Worm (Caenorhabditis elegans) whole organism, L4 larva: ENCODE data around the gene dgk-2.

ENCODE experiments used
- F10B5.3 ChIP-seq: sonication (generic microtip); optimal IDR thresholded peaks from 2 replicates; lab custom pipeline; 2016; ENCODE audit warnings: mild to moderate bottlenecking, missing genetic modification characterization, missing compliant biosample characterization
- F37D6.2 ChIP-seq: sonication (generic microtip); optimal IDR thresholded peaks from 2 replicates; lab custom pipeline; 2016; ENCODE audit warnings: mild to moderate bottlenecking, missing genetic modification characterization, missing compliant biosample characterization
- F49E8.2 ChIP-seq: sonication (generic microtip); optimal IDR thresholded peaks from 2 replicates; lab custom pipeline; 2016; ENCODE audit warnings: missing compliant biosample characterization, mild to moderate bottlenecking, missing genetic modification characterization, borderline replicate concordance
- T26A8.4 ChIP-seq: fragments of 200-800 bp; sonication (Bioruptor generic); IDR thresholded peaks from 2 replicates; pipeline ENCODE4 v1.3.6; 2022; ENCODE audit warnings: missing genetic modification characterization, missing compliant biosample characterization
- Y105C5A.15 ChIP-seq: fragments of 200-800 bp; sonication (Bioruptor generic); IDR thresholded peaks from 2 replicates; pipeline ENCODE4 v1.3.6; 2022; ENCODE audit warnings: missing genetic modification characterization, missing compliant biosample characterization
- Y48G9A.11 ChIP-seq: fragments of 200-800 bp; sonication (Bioruptor generic); IDR thresholded peaks from 2 replicates; pipeline ENCODE4 v1.3.6; 2022; ENCODE audit warnings: missing genetic modification reagents, missing genetic modification characterization, missing compliant biosample characterization
- Y75B8A.6 ChIP-seq: fragments of 200-800 bp; sonication (Bioruptor generic); IDR thresholded peaks from 2 replicates; pipeline ENCODE4 v1.3.6; 2022; ENCODE audit warnings: missing genetic modification reagents, missing genetic modification characterization, missing compliant biosample characterization
- ZK337.2 ChIP-seq: fragments of 200-800 bp; sonication (Bioruptor generic); IDR thresholded peaks from 2 replicates; pipeline ENCODE4 v1.3.6; 2022; ENCODE audit warnings: missing genetic modification reagents, missing genetic modification characterization, missing compliant biosample characterization
- ZK546.5 ChIP-seq, 2 experiments: sonication (generic microtip); optimal IDR thresholded peaks; 2 replicates each; lab custom pipeline; 2017; ENCODE audit warnings: missing biosample characterization in 2 of 2, missing genetic modification characterization in 2 of 2
- arid-1 ChIP-seq: fragments of 200-800 bp; sonication (Bioruptor generic); conservative IDR thresholded peaks from 2 replicates; pipeline ENCODE4 v1.3.6; 2022; ENCODE audit warnings: missing genetic modification reagents, missing genetic modification characterization, missing compliant biosample characterization
- ceh-20 ChIP-seq: fragments of 200-800 bp; sonication (Bioruptor generic); IDR thresholded peaks from 2 replicates; pipeline ENCODE4 v1.3.6; 2022; ENCODE audit warnings: missing genetic modification reagents, missing genetic modification characterization, missing compliant biosample characterization
- ceh-82 ChIP-seq: sonication (generic microtip); optimal IDR thresholded peaks from 2 replicates; lab custom pipeline; 2017; ENCODE audit warnings: missing biosample characterization, missing genetic modification characterization
- ces-1 ChIP-seq: fragments of 150-350 bp; sonication (generic microtip); optimal IDR thresholded peaks from 4 replicates; lab custom pipeline; 2014; ENCODE audit warnings: missing biosample characterization, missing genetic modification reagents, missing genetic modification characterization
- cey-2 ChIP-seq: sonication (generic microtip); optimal IDR thresholded peaks from 3 replicates; lab custom pipeline; 2017; ENCODE audit warnings: missing genetic modification characterization, mild to moderate bottlenecking, missing compliant biosample characterization, antibody characterized with exemption, borderline replicate concordance; ENCODE audit not compliant: insufficient read depth
- daf-12 ChIP-seq: fragments of 150-350 bp; optimal IDR thresholded peaks from 2 replicates; lab custom pipeline; 2014; ENCODE audit warnings: missing biosample characterization, missing genetic modification reagents, missing genetic modification characterization
- daf-8 ChIP-seq: fragments of 200-800 bp; sonication (Bioruptor generic); IDR thresholded peaks from 2 replicates; pipeline ENCODE4 v1.3.6; 2022; ENCODE audit warnings: missing genetic modification characterization, missing compliant biosample characterization
- dmd-8 ChIP-seq: fragments of 200-800 bp; sonication (Bioruptor generic); IDR thresholded peaks from 2 replicates; pipeline ENCODE4 v1.3.6; 2022; ENCODE audit warnings: missing genetic modification characterization, missing compliant biosample characterization
- dmd-9 ChIP-seq: fragments of 200-800 bp; sonication (Bioruptor generic); IDR thresholded peaks from 2 replicates; pipeline ENCODE4 v1.3.6; 2022; ENCODE audit warnings: missing genetic modification reagents, missing genetic modification characterization, missing compliant biosample characterization
- duxl-1 ChIP-seq: sonication (generic microtip); optimal IDR thresholded peaks from 2 replicates; lab custom pipeline; 2016; ENCODE audit warnings: mild to moderate bottlenecking, missing genetic modification characterization, moderate library complexity, missing compliant biosample characterization; ENCODE audit not compliant: poor library complexity
- dve-1 ChIP-seq: sonication (generic microtip); optimal IDR thresholded peaks from 2 replicates; lab custom pipeline; 2017; ENCODE audit warnings: antibody characterized with exemption, mild to moderate bottlenecking, missing genetic modification characterization, missing compliant biosample characterization; ENCODE audit not compliant: insufficient read depth
- egl-43 ChIP-seq: fragments of 200-800 bp; sonication (Bioruptor generic); IDR thresholded peaks from 2 replicates; pipeline ENCODE4 v1.3.6; 2022; ENCODE audit warnings: missing genetic modification reagents, missing genetic modification characterization, missing compliant biosample characterization
- fkh-10 ChIP-seq: fragments of 150-350 bp; optimal IDR thresholded peaks from 2 replicates; lab custom pipeline; 2014; ENCODE audit warnings: missing biosample characterization, missing genetic modification reagents, missing genetic modification characterization
- fos-1 ChIP-seq: fragments of 150-350 bp; optimal IDR thresholded peaks from 2 replicates; lab custom pipeline; 2014; ENCODE audit warnings: missing biosample characterization, missing genetic modification characterization
- hif-1 ChIP-seq, 2 experiments: sonication (generic microtip); optimal IDR thresholded peaks; 2 replicates each; lab custom pipeline; 2016 to 2017; ENCODE audit warnings: missing compliant biosample characterization in 2 of 2, missing genetic modification characterization in 2 of 2, missing genetic modification reagents in 2 of 2, missing genotype in 2 of 2, mild to moderate bottlenecking in 1 of 2
- hlh-30 ChIP-seq: sonication (generic microtip); optimal IDR thresholded peaks from 2 replicates; lab custom pipeline; 2017; ENCODE audit warnings: antibody characterized with exemption, mild to moderate bottlenecking, missing genetic modification characterization, missing compliant biosample characterization; ENCODE audit not compliant: insufficient read depth
- jun-1 ChIP-seq: fragments of 150-350 bp; optimal IDR thresholded peaks from 2 replicates; lab custom pipeline; 2014; ENCODE audit warnings: missing biosample characterization, missing genetic modification reagents, missing genetic modification characterization
- lin-15B ChIP-seq: fragments of 150-350 bp; sonication (generic microtip); optimal IDR thresholded peaks from 3 replicates; lab custom pipeline; 2014; ENCODE audit warnings: missing biosample characterization, missing genetic modification characterization
- lin-39 ChIP-seq: fragments of 150-350 bp; optimal IDR thresholded peaks from 2 replicates; lab custom pipeline; 2014; ENCODE audit warnings: missing biosample characterization, missing genetic modification reagents, missing genetic modification characterization
- madf-5 ChIP-seq, 2 experiments: fragments of 200-800 bp; sonication (Bioruptor generic); IDR thresholded peaks; 2 replicates each; pipeline ENCODE4 v1.3.6; 2022; ENCODE audit warnings: missing compliant biosample characterization in 2 of 2, missing genetic modification characterization in 2 of 2
- mes-2 ChIP-seq: sonication (generic microtip); optimal IDR thresholded peaks from 2 replicates; lab custom pipeline; 2016; ENCODE audit warnings: missing genotype, mild to moderate bottlenecking, missing genetic modification characterization, missing compliant biosample characterization; ENCODE audit not compliant: poor library complexity, severe bottlenecking
- mxl-3 ChIP-seq: fragments of 200-800 bp; sonication (Bioruptor generic); optimal IDR thresholded peaks from 2 replicates; lab custom pipeline; 2018; ENCODE audit warnings: mild to moderate bottlenecking, missing genetic modification characterization, missing compliant biosample characterization
- nhr-102 ChIP-seq: sonication (generic microtip); optimal IDR thresholded peaks from 2 replicates; lab custom pipeline; 2016; ENCODE audit warnings: mild to moderate bottlenecking, missing genetic modification characterization, moderate library complexity, missing compliant biosample characterization
- nhr-11 ChIP-seq: fragments of 150-350 bp; optimal IDR thresholded peaks from 2 replicates; lab custom pipeline; 2014; ENCODE audit warnings: missing biosample characterization, missing genetic modification characterization
- nhr-111 ChIP-seq: fragments of 200-800 bp; sonication (Bioruptor generic); optimal IDR thresholded peaks from 2 replicates; lab custom pipeline; 2018; ENCODE audit warnings: mild to moderate bottlenecking, missing genetic modification characterization, missing compliant biosample characterization
- nhr-237 ChIP-seq: sonication (generic microtip); optimal IDR thresholded peaks from 2 replicates; lab custom pipeline; 2017; ENCODE audit warnings: missing biosample characterization, missing genetic modification characterization
- nhr-25 ChIP-seq: sonication (generic microtip); optimal IDR thresholded peaks from 2 replicates; lab custom pipeline; 2017; ENCODE audit warnings: missing genetic modification characterization, mild to moderate bottlenecking, missing compliant biosample characterization, antibody characterized with exemption, moderate library complexity, borderline replicate concordance; ENCODE audit not compliant: insufficient read depth
- nhr-42 ChIP-seq: fragments of 200-800 bp; sonication (Bioruptor generic); IDR thresholded peaks from 2 replicates; pipeline ENCODE4 v1.3.6; 2022; ENCODE audit warnings: missing genetic modification characterization, missing compliant biosample characterization
- nhr-6 ChIP-seq: fragments of 150-350 bp; optimal IDR thresholded peaks from 2 replicates; lab custom pipeline; 2014; ENCODE audit warnings: missing biosample characterization, missing genetic modification characterization
- nhr-77 ChIP-seq: fragments of 150-350 bp; optimal IDR thresholded peaks from 2 replicates; lab custom pipeline; 2014; ENCODE audit warnings: missing biosample characterization, missing genetic modification characterization
- pqm-1 ChIP-seq: sonication (generic microtip); optimal IDR thresholded peaks from 2 replicates; lab custom pipeline; 2017; ENCODE audit warnings: missing biosample characterization, missing genetic modification characterization
- rbr-2 ChIP-seq: sonication (generic microtip); optimal IDR thresholded peaks from 2 replicates; lab custom pipeline; 2016; ENCODE audit warnings: missing genotype, missing genetic modification characterization, missing compliant biosample characterization
- saeg-2 ChIP-seq: fragments of 200-800 bp; sonication (Bioruptor generic); IDR thresholded peaks from 2 replicates; pipeline ENCODE4 v1.3.6; 2022; ENCODE audit warnings: missing genetic modification reagents, missing genetic modification characterization, missing compliant biosample characterization
- sdz-12 ChIP-seq: fragments of 200-800 bp; sonication (Bioruptor generic); optimal IDR thresholded peaks from 2 replicates; lab custom pipeline; 2018; ENCODE audit warnings: mild to moderate bottlenecking, missing genetic modification characterization, missing compliant biosample characterization
- set-16 ChIP-seq: fragments of 200-800 bp; sonication (Bioruptor generic); IDR thresholded peaks from 2 replicates; pipeline ENCODE4 v1.3.6; 2022; ENCODE audit warnings: missing genetic modification reagents, missing genetic modification characterization, missing compliant biosample characterization
- skn-1 ChIP-seq: fragments of 150-350 bp; optimal IDR thresholded peaks from 2 replicates; lab custom pipeline; 2014; ENCODE audit warnings: missing biosample characterization, missing genetic modification characterization
- unc-130 ChIP-seq: sonication (generic microtip); optimal IDR thresholded peaks from 2 replicates; lab custom pipeline; 2016; ENCODE audit warnings: missing genetic modification reagents, missing genetic modification characterization, missing compliant biosample characterization
- unc-62 ChIP-seq, 3 experiments: fragments of 150-350 bp in 1 of 3; sonication (generic microtip); optimal IDR thresholded peaks in 2 of 3; peaks in 1 of 3; 1 replicate in 1 of 3; 2 replicates in 2 of 3; lab custom pipeline; 2014 to 2017; ENCODE audit warnings: missing biosample characterization in 3 of 3, missing genetic modification characterization in 3 of 3, missing genetic modification reagents in 3 of 3, missing genotype in 1 of 3
- vab-7 ChIP-seq: fragments of 200-800 bp; sonication (Bioruptor generic); IDR thresholded peaks from 2 replicates; pipeline ENCODE4 v1.3.6; 2022; ENCODE audit warnings: missing genetic modification reagents, missing genetic modification characterization, missing compliant biosample characterization
- zfp-3 ChIP-seq: fragments of 200-800 bp; sonication (Bioruptor generic); conservative IDR thresholded peaks from 2 replicates; pipeline ENCODE4 v1.3.6; 2022; ENCODE audit warnings: missing genetic modification reagents, missing genetic modification characterization, missing compliant biosample characterization
- ztf-11 ChIP-seq: fragments of 150-350 bp; optimal IDR thresholded peaks from 2 replicates; lab custom pipeline; 2014; ENCODE audit warnings: missing biosample characterization, missing genetic modification characterization

The dgk-2 gene

ce11 chrX:4457853-4458322 lies 46.3 kb downstream of the dgk-2 start, which contains the start of gene aps-2 (continued):
- TF ChIP-seq sdz-12 (no peak), ceh-20 (GFP tag; lab: Robert Waterston, UW) (no peak), ZK337.2 (no peak), mxl-3 (GFP tag; lab: Kevin White, UChicago) (no peak), lin-39 (tag; lab: Kevin White, UChicago) (no peak), F49E8.2 (tag; lab: Kevin White, UChicago) (no peak), hlh-30 (peak; percentile 73), nhr-25 (no peak), egl-43 (GFP tag; lab: Robert Waterston, UW) (no peak), ces-1 (GFP tag; lab: Kevin White, UChicago) (no peak), daf-12 (tag; lab: Kevin White, UChicago) (no peak), daf-8 (GFP tag; lab: Robert Waterston, UW) (no peak), F37D6.2 (tag; lab: Kevin White, UChicago) (no peak), dve-1 (peak; percentile 52), arid-1 (GFP tag; lab: Robert Waterston, UW) (no peak), Y75B8A.6 (GFP tag; lab: Robert Waterston, UW) (no peak), ZK546.5 (tag; optimal IDR thresholded peaks at IDR 0.05; lab: Kevin White, UChicago) (no peak), T26A8.4 (GFP tag; lab: Robert Waterston, UW) (no peak), set-16 (GFP tag; lab: Robert Waterston, UW) (no peak), nhr-42 (GFP tag; lab: Robert Waterston, UW) (no peak), unc-130 (GFP tag; lab: Kevin White, UChicago) (no peak), ztf-11 (tag; lab: Kevin White, UChicago) (no peak), mes-2 (tag; lab: Kevin White, UChicago) (peak; percentile 76), madf-5 (GFP tag; IDR thresholded peaks at IDR 0.05; lab: Robert Waterston, UW) (no peak), Y105C5A.15 (GFP tag; lab: Robert Waterston, UW) (no peak), nhr-111 (no peak), dmd-8 (GFP tag; lab: Robert Waterston, UW) (no peak), F10B5.3 (tag; lab: Kevin White, UChicago) (no peak), nhr-77 (tag; lab: Kevin White, UChicago) (peak; percentile 36), hif-1 (tag; optimal IDR thresholded peaks at IDR 0.05; lab: Kevin White, UChicago) (peak in 1 of 2 experiments; percentile 36), lin-15B (tag; lab: Kevin White, UChicago) (no peak), Y48G9A.11 (no peak), vab-7 (GFP tag; lab: Robert Waterston, UW) (no peak), fkh-10 (peak; percentile 22), zfp-3 (no peak), nhr-11 (no peak), ceh-82 (no peak), unc-62 (GFP tag; optimal IDR thresholded peaks at IDR 0.05 in 1 of 2; lab: Kevin White, UChicago) (peak in 1 of 2 experiments; percentile 38), unc-62 (tag; optimal IDR thresholded peaks at IDR 0.05; lab: Kevin White, UChicago) (no peak), jun-1 (tag; lab: Kevin White, UChicago) (no peak), nhr-237 (tag; lab: Kevin White, UChicago) (no peak), rbr-2 (tag; lab: Kevin White, UChicago) (peak; percentile 48), fos-1 (tag; lab: Kevin White, UChicago) (no peak), duxl-1 (tag; lab: Kevin White, UChicago) (no peak), pqm-1 (tag; lab: Kevin White, UChicago) (peak; percentile 5), dmd-9 (no peak), cey-2 (tag; lab: Kevin White, UChicago) (no peak), nhr-102 (tag; lab: Kevin White, UChicago) (no peak), skn-1 (no peak), nhr-6 (peak; percentile 14), saeg-2 (GFP tag; lab: Robert Waterston, UW) (no peak)
